Worm (Caenorhabditis elegans) whole organism, L2 larva: Measurements from ENCODE around the gene acr-3.
A peak's percentile ranks its signal among the peaks of the same experiment; 100 is the strongest.

Source experiments
- C34F6.9 ChIP-seq: fragments of 150-350 bp; optimal IDR thresholded peaks from 2 replicates; lab custom pipeline; 2014; ENCODE audit warnings: missing biosample characterization, missing genetic modification characterization
- F13H6.1 ChIP-seq: sonication (generic microtip); optimal IDR thresholded peaks from 2 replicates; lab custom pipeline; 2016; ENCODE audit warnings: missing genetic modification characterization, missing compliant biosample characterization
- R02D3.7 ChIP-seq: fragments of 150-350 bp; optimal IDR thresholded peaks from 2 replicates; lab custom pipeline; 2014; ENCODE audit warnings: missing biosample characterization, missing genetic modification characterization
- Y55F3AM.14 ChIP-seq: fragments of 200-800 bp; sonication (Bioruptor generic); optimal IDR thresholded peaks from 2 replicates; lab custom pipeline; 2018; ENCODE audit warnings: mild to moderate bottlenecking, missing genetic modification characterization, missing compliant biosample characterization
- alr-1 ChIP-seq: fragments of 150-350 bp; optimal IDR thresholded peaks from 2 replicates; lab custom pipeline; 2014; ENCODE audit warnings: missing biosample characterization, missing genetic modification characterization
- aly-2 ChIP-seq: fragments of 150-350 bp; optimal IDR thresholded peaks from 2 replicates; lab custom pipeline; 2014; ENCODE audit warnings: missing biosample characterization, missing genetic modification characterization
- ama-1 ChIP-seq: fragments of 150-350 bp; optimal IDR thresholded peaks from 2 replicates; lab custom pipeline; 2018; ENCODE audit warnings: inconsistent platforms
- blmp-1 ChIP-seq: sonication (generic microtip); optimal IDR thresholded peaks from 2 replicates; lab custom pipeline; 2017; ENCODE audit warnings: missing genetic modification characterization, mild to moderate bottlenecking, missing compliant biosample characterization, antibody characterized with exemption, moderate library complexity; ENCODE audit not compliant: insufficient read depth
- ceh-16 ChIP-seq: fragments of 150-350 bp; optimal IDR thresholded peaks from 2 replicates; lab custom pipeline; 2014; ENCODE audit warnings: missing biosample characterization, missing genetic modification characterization
- ceh-82 ChIP-seq: fragments of 150-350 bp; optimal IDR thresholded peaks from 2 replicates; lab custom pipeline; 2014; ENCODE audit warnings: missing biosample characterization, missing genetic modification characterization
- crh-2 ChIP-seq: sonication (generic microtip); optimal IDR thresholded peaks from 2 replicates; lab custom pipeline; 2017; ENCODE audit warnings: missing biosample characterization, missing genetic modification characterization
- dmd-4 ChIP-seq: sonication (generic microtip); optimal IDR thresholded peaks from 2 replicates; lab custom pipeline; 2017; ENCODE audit warnings: missing biosample characterization, missing genetic modification characterization
- egl-27 ChIP-seq: sonication (generic microtip); optimal IDR thresholded peaks from 3 replicates; lab custom pipeline; 2017; ENCODE audit warnings: missing biosample characterization, missing genetic modification reagents, missing genetic modification characterization
- elt-1 ChIP-seq: fragments of 150-350 bp; optimal IDR thresholded peaks from 2 replicates; lab custom pipeline; 2014; ENCODE audit warnings: missing biosample characterization, missing genetic modification characterization
- elt-3 ChIP-seq: sonication (generic microtip); optimal IDR thresholded peaks from 2 replicates; lab custom pipeline; 2017; ENCODE audit warnings: missing biosample characterization, missing genetic modification characterization
- fos-1 ChIP-seq: fragments of 150-350 bp; optimal IDR thresholded peaks from 2 replicates; lab custom pipeline; 2014; ENCODE audit warnings: missing biosample characterization, missing genetic modification characterization
- gmeb-1 ChIP-seq: fragments of 150-350 bp; optimal IDR thresholded peaks from 2 replicates; lab custom pipeline; 2014; ENCODE audit warnings: missing biosample characterization, missing genetic modification characterization
- lin-11 ChIP-seq: fragments of 150-350 bp; sonication (generic microtip); optimal IDR thresholded peaks from 2 replicates; lab custom pipeline; 2014; ENCODE audit warnings: missing biosample characterization, missing genetic modification characterization, inconsistent platforms, mixed read lengths
- lin-13 ChIP-seq: fragments of 150-350 bp; optimal IDR thresholded peaks from 2 replicates; lab custom pipeline; 2014; ENCODE audit warnings: missing biosample characterization, missing genetic modification reagents, missing genetic modification characterization
- lsy-2 ChIP-seq, 2 experiments: fragments of 150-350 bp in 1 of 2; sonication (generic microtip) in 1 of 2; optimal IDR thresholded peaks; 2 replicates each; lab custom pipeline; 2014 to 2017; ENCODE audit warnings: missing biosample characterization in 2 of 2, missing genetic modification characterization in 2 of 2
- mab-5 ChIP-seq: fragments of 150-350 bp; optimal IDR thresholded peaks from 2 replicates; lab custom pipeline; 2014; ENCODE audit warnings: missing biosample characterization, missing genetic modification characterization
- mdl-1 ChIP-seq, 2 experiments: fragments of 150-350 bp in 1 of 2; sonication (generic microtip) in 1 of 2; optimal IDR thresholded peaks; 2 replicates each; lab custom pipeline; 2017; ENCODE audit warnings: missing biosample characterization in 2 of 2, missing genetic modification characterization in 2 of 2
- nhr-10 ChIP-seq: sonication (generic microtip); optimal IDR thresholded peaks from 2 replicates; lab custom pipeline; 2017; ENCODE audit warnings: missing biosample characterization, missing genetic modification characterization
- nhr-11 ChIP-seq: fragments of 150-350 bp; optimal IDR thresholded peaks from 2 replicates; lab custom pipeline; 2014; ENCODE audit warnings: missing biosample characterization, missing genetic modification characterization
- nhr-12 ChIP-seq: fragments of 150-350 bp; optimal IDR thresholded peaks from 2 replicates; lab custom pipeline; 2014; ENCODE audit warnings: missing biosample characterization, missing genetic modification characterization
- nhr-129 ChIP-seq: fragments of 150-350 bp; optimal IDR thresholded peaks from 2 replicates; lab custom pipeline; 2014; ENCODE audit warnings: missing biosample characterization, missing genetic modification characterization
- nhr-21 ChIP-seq: fragments of 150-350 bp; optimal IDR thresholded peaks from 2 replicates; lab custom pipeline; 2014; ENCODE audit warnings: missing biosample characterization, missing genetic modification characterization
- nhr-23 ChIP-seq: fragments of 150-350 bp; optimal IDR thresholded peaks from 2 replicates; lab custom pipeline; 2014; ENCODE audit warnings: missing biosample characterization, missing genetic modification reagents, missing genetic modification characterization
- nhr-237 ChIP-seq: fragments of 150-350 bp; optimal IDR thresholded peaks from 2 replicates; lab custom pipeline; 2014; ENCODE audit warnings: missing biosample characterization, missing genetic modification characterization
- nhr-25 ChIP-seq: fragments of 150-350 bp; sonication (generic microtip); optimal IDR thresholded peaks from 3 replicates; lab custom pipeline; 2014; ENCODE audit warnings: missing biosample characterization, missing genetic modification characterization
- nhr-6 ChIP-seq: fragments of 150-350 bp; optimal IDR thresholded peaks from 2 replicates; lab custom pipeline; 2014; ENCODE audit warnings: missing biosample characterization, missing genetic modification characterization
- nhr-77 ChIP-seq: fragments of 150-350 bp; optimal IDR thresholded peaks from 2 replicates; lab custom pipeline; 2014; ENCODE audit warnings: missing biosample characterization, missing genetic modification characterization
- peb-1 ChIP-seq: fragments of 150-350 bp; optimal IDR thresholded peaks from 2 replicates; lab custom pipeline; 2014; ENCODE audit warnings: missing biosample characterization, missing genetic modification characterization
- sem-4 ChIP-seq: fragments of 150-350 bp; optimal IDR thresholded peaks from 2 replicates; lab custom pipeline; 2014; ENCODE audit warnings: missing biosample characterization, missing genetic modification reagents, missing genetic modification characterization
- skn-1 ChIP-seq: sonication (generic microtip); optimal IDR thresholded peaks from 2 replicates; lab custom pipeline; 2017; ENCODE audit warnings: missing biosample characterization, missing genetic modification characterization
- sma-3 ChIP-seq: sonication (generic microtip); optimal IDR thresholded peaks from 2 replicates; lab custom pipeline; 2016; ENCODE audit warnings: missing genetic modification reagents, missing genetic modification characterization, missing compliant biosample characterization
- sma-9 ChIP-seq, 2 experiments: fragments of 150-350 bp in 1 of 2; sonication (generic microtip) in 1 of 2; optimal IDR thresholded peaks; 2 replicates each; lab custom pipeline; 2014 to 2016; ENCODE audit warnings: missing genetic modification characterization in 2 of 2, mild to moderate bottlenecking in 1 of 2, missing biosample characterization in 1 of 2, missing compliant biosample characterization in 1 of 2, missing genetic modification reagents in 1 of 2, moderate library complexity in 1 of 2
- unc-55 ChIP-seq: fragments of 150-350 bp; sonication (generic microtip); optimal IDR thresholded peaks from 3 replicates; lab custom pipeline; 2014; ENCODE audit warnings: missing biosample characterization, missing genetic modification reagents, missing genetic modification characterization
- unc-62 ChIP-seq: fragments of 150-350 bp; optimal IDR thresholded peaks from 2 replicates; lab custom pipeline; 2014; ENCODE audit warnings: missing biosample characterization, missing genetic modification reagents, missing genetic modification characterization
- zag-1 ChIP-seq: fragments of 150-350 bp; optimal IDR thresholded peaks from 2 replicates; lab custom pipeline; 2014; ENCODE audit warnings: missing biosample characterization, missing genetic modification characterization
- ztf-1 ChIP-seq: fragments of 200-800 bp; sonication (Bioruptor generic); conservative IDR thresholded peaks from 2 replicates; pipeline ENCODE4 v1.3.6; 2022; ENCODE audit warnings: missing genetic modification characterization, missing compliant biosample characterization
- ztf-4 ChIP-seq: fragments of 150-350 bp; optimal IDR thresholded peaks from 2 replicates; lab custom pipeline; 2014; ENCODE audit warnings: missing biosample characterization, missing genetic modification characterization

Gene acr-3

DNA sequence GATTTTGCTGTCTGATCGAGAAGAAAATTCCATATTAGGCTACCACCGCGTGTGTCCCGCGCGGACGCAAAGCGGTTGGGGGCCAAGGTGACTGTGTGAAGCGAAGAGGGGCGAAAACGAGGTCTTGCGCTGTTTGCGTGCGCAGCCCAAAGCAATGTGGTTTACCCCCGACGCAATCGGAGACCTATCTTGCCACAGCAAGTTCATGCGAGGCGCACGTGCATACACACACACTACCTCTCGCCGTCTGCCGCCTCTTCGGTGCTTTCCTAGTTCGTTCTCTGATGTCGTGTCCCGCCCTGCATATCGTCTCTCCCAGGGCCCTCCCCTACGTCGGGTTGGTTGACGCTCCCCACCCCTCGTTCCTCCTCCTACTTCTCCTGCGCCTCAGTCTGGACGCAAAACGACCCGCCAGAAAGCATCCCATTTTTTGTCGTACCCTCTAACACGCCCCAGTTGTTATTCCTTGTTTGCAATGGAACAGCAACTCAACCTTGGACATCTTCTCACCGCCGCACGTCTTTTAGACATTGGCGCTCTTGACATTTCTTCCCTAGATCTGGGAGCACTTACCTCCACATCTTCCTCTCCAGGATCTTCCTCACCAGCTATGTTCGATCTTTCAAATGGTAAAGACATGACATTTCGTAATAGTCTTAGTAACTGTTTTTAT is 32.8 kb downstream of the acr-3 start, which contains the start of gene mdl-1 (continued):
- TF ChIP-seq nhr-77 (tag; lab: Kevin White, UChicago): no peak

DNA sequence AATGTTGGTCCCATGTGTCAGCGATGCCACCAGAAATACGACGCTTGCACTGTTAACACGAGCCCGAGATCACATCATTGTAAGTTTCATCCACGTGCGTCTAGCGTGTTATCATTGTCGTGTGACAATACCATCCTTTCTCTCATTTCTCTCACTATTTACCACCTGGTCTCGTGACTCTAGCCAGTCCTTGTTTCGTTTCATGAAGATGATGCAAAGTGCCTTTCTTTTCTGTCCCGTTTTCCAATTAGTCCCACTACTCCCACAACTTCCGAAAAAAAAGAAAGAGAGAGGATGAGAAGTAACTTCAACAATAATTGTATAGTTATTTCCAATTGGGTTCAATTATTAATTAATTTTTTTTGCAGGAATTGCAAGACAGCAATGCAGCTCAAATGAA is 33.6 kb downstream of the acr-3 start:
- TF ChIP-seq sem-4 (tag; lab: Kevin White, UChicago) (peak; percentile 86), alr-1 (tag; lab: Kevin White, UChicago) (no peak), ama-1 (lab: Kevin White, UChicago) (peak; percentile 91), nhr-12 (tag; lab: Kevin White, UChicago) (no peak), mdl-1 (tag; optimal IDR thresholded peaks at IDR 0.05; lab: Kevin White, UChicago) (peak; percentile 99 to 100), ztf-4 (tag; lab: Kevin White, UChicago) (peak; percentile 73), aly-2 (tag; lab: Kevin White, UChicago) (no peak), crh-2 (tag; lab: Kevin White, UChicago) (peak; percentile 80), egl-27 (tag; lab: Kevin White, UChicago) (peak; percentile 71), sma-3 (GFP tag; lab: Kevin White, UChicago) (peak; percentile 34), lsy-2 (tag; optimal IDR thresholded peaks at IDR 0.05; lab: Kevin White, UChicago) (peak in 1 of 2 experiments; percentile 72), C34F6.9 (tag; lab: Kevin White, UChicago) (peak; percentile 57), sma-9 (GFP tag; optimal IDR thresholded peaks at IDR 0.05; lab: Kevin White, UChicago) (peak; percentile 95), sma-9 (tag; optimal IDR thresholded peaks at IDR 0.05; lab: Kevin White, UChicago) (no peak), gmeb-1 (peak; percentile 38), F13H6.1 (peak; percentile 74), unc-62 (GFP tag; lab: Kevin White, UChicago) (no peak), lin-13 (GFP tag; lab: Kevin White, UChicago) (peak; percentile 41), fos-1 (tag; lab: Kevin White, UChicago) (peak; percentile 77), nhr-6 (peak; percentile 82), nhr-129 (peak; percentile 99), nhr-10 (no peak), nhr-21 (peak; percentile 61), R02D3.7 (tag; lab: Kevin White, UChicago) (no peak), nhr-25 (tag; lab: Kevin White, UChicago) (peak; percentile 70)
- TF ChIP-seq, all 48 proteins: peak for 18

DNA sequence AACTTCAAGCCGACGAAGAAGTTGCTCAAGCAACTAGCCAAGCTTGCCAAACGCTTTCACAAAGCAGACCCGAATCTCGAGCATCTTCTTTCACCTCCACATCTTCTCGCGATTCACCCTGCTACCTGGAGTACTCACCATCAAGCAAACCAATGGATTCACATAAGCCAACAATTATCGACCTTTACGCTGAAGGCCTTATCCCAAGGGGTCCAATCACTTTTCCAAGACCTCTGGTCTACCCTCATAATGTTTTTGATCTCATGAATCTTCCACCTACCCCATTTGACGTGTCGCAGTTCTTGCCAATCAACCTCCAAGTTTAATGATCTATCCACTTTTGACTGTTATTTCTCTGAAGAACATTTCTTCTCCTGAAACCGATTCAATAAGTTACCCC is 34.0 kb downstream of the acr-3 start:
- no peak for TF ChIP-seq fos-1 (tag; lab: Kevin White, UChicago)
- no peak for TF ChIP-seq nhr-23 (tag; lab: Kevin White, UChicago)
- no peak for TF ChIP-seq nhr-11 (tag; lab: Kevin White, UChicago)
- no peak for TF ChIP-seq unc-55 (GFP tag; lab: Kevin White, UChicago)
- TF ChIP-seq dmd-4 (tag; lab: Kevin White, UChicago): no peak
- TF ChIP-seq F13H6.1: no peak
- no peak for TF ChIP-seq elt-1 (tag; lab: Kevin White, UChicago)
- no peak for TF ChIP-seq lin-11 (tag; lab: Kevin White, UChicago)
- TF ChIP-seq gmeb-1: no peak
- no peak for TF ChIP-seq zag-1
- TF ChIP-seq blmp-1 (tag; lab: Kevin White, UChicago): no peak
- TF ChIP-seq sma-9 (GFP tag; optimal IDR thresholded peaks at IDR 0.05; lab: Kevin White, UChicago): no peak
- no peak for TF ChIP-seq sma-9 (tag; optimal IDR thresholded peaks at IDR 0.05; lab: Kevin White, UChicago)
- no peak for TF ChIP-seq mdl-1 (tag; optimal IDR thresholded peaks at IDR 0.05; lab: Kevin White, UChicago)

DNA sequence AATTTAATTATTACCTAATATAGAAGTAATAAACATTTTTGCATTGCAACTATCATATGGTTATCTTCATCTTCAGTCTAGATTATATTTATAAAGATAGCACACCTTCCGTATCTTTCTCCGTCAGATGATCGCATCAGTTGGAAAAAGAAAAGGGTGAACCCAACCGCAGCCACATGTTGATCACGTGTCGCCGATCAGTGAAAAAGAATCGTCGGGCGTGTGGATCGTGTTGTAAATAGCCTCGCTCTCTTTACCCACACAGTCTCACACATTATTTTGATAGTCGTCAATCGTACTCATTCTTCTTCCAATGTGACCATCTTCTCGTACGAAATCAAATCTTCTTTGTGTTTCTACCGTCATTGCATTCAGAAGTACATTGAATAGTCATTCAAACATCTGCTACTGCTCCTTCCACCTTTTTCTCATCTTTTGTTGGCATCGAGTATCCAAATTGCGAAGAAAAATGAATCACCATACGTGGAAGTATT is 34.6 kb downstream of the acr-3 start:
- TF ChIP-seq alr-1 (tag; lab: Kevin White, UChicago): no peak
- TF ChIP-seq unc-55 (GFP tag; lab: Kevin White, UChicago): no peak
- peak; percentile 76 for TF ChIP-seq mab-5 (tag; lab: Kevin White, UChicago)
- TF ChIP-seq fos-1 (tag; lab: Kevin White, UChicago): peak; percentile 89
- no peak for TF ChIP-seq aly-2 (tag; lab: Kevin White, UChicago)
- TF ChIP-seq skn-1 (tag; lab: Kevin White, UChicago): no peak
- TF ChIP-seq ztf-4 (tag; lab: Kevin White, UChicago): peak; percentile 95
- TF ChIP-seq unc-62 (GFP tag; lab: Kevin White, UChicago): peak; percentile 37
- TF ChIP-seq nhr-25 (tag; lab: Kevin White, UChicago): peak; percentile 98
- peak; percentile 98 to 99 for TF ChIP-seq mdl-1 (tag; optimal IDR thresholded peaks at IDR 0.05; lab: Kevin White, UChicago)
- TF ChIP-seq nhr-21: peak; percentile 99
- no peak for TF ChIP-seq ceh-82 (tag; lab: Kevin White, UChicago)
- peak; percentile 97 for TF ChIP-seq sem-4 (tag; lab: Kevin White, UChicago)
- no peak for TF ChIP-seq nhr-237 (tag; lab: Kevin White, UChicago)
- TF ChIP-seq nhr-23 (tag; lab: Kevin White, UChicago): no peak
- TF ChIP-seq ztf-1 (GFP tag; lab: Robert Waterston, UW): no peak
- TF ChIP-seq sma-3 (GFP tag; lab: Kevin White, UChicago): peak; percentile 98
- TF ChIP-seq dmd-4 (tag; lab: Kevin White, UChicago): no peak
- TF ChIP-seq Y55F3AM.14 (GFP tag; lab: Kevin White, UChicago): peak; percentile 91
- TF ChIP-seq elt-1 (tag; lab: Kevin White, UChicago): peak; percentile 96
- TF ChIP-seq nhr-77 (tag; lab: Kevin White, UChicago): no peak
- TF ChIP-seq nhr-129: peak; percentile 97
- peak; percentile 90 for TF ChIP-seq nhr-6
- peak; percentile 42 for TF ChIP-seq lin-11 (tag; lab: Kevin White, UChicago)
- TF ChIP-seq R02D3.7 (tag; lab: Kevin White, UChicago): no peak
- peak; percentile 97 for TF ChIP-seq ceh-16 (tag; lab: Kevin White, UChicago)
- TF ChIP-seq C34F6.9 (tag; lab: Kevin White, UChicago): peak; percentile 78
- no peak for TF ChIP-seq elt-3 (tag; lab: Kevin White, UChicago)
- no peak for TF ChIP-seq zag-1
- no peak for TF ChIP-seq nhr-11 (tag; lab: Kevin White, UChicago)
- no peak for TF ChIP-seq peb-1 (tag; lab: Kevin White, UChicago)
